Worm (Caenorhabditis elegans): ENCODE data around the gene ZK185.2.

DNA sequence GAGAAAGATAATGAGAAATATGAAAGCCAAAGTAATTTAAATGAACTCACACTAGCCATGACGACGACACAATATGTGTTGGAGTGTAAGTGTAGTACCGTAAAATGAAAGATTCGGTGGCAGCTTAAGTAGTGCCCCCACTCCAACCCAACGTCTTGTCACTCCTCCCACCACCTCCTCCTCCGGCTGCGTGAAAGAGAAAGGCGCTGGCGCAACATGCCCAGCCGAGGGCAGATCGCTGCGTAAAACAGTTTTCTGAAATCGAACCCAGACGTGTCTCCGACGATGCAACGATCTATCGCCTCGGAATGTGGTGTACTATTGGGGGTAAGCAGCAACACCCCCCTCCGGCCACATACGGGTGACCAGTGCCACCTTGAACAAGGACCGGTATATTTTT, 19.3 kb upstream of the ZK185.2 start, which contains the start of gene ZK180.5:
- TF ChIP-seq flt-1 (GFP tag; IDR thresholded peaks at IDR 0.05) = no peak
- TF ChIP-seq T22C8.4 (GFP tag; IDR thresholded peaks at IDR 0.05) = no peak
- TF ChIP-seq tab-1 (GFP tag; IDR thresholded peaks at IDR 0.05) = no peak
- no peak for TF ChIP-seq ref-1 (GFP tag; conservative IDR thresholded peaks at IDR 0.05)
- TF ChIP-seq cog-1 (tag; optimal IDR thresholded peaks at IDR 0.05) = no peak
- no peak for TF ChIP-seq med-1 (GFP tag; optimal IDR thresholded peaks at IDR 0.05; ENCODE audit: insufficient read depth)
